Worm (Caenorhabditis elegans): ENCODE data around the gene ugt-63.

ce11 chrV:5137919-5138318 lies 27.3 kb upstream of the ugt-63 start, which contains the start of gene F14F9.3:
- no peak for TF ChIP-seq lsy-2 (tag; optimal IDR thresholded peaks at IDR 0.05)
- no peak for TF ChIP-seq nhr-237 (tag; optimal IDR thresholded peaks at IDR 0.05)
- no peak for TF ChIP-seq jun-1 (tag; optimal IDR thresholded peaks at IDR 0.05)
- TF ChIP-seq ceh-62 (tag; optimal IDR thresholded peaks at IDR 0.05) = no peak
- no peak for TF ChIP-seq ZK546.5 (tag; optimal IDR thresholded peaks at IDR 0.05)
- no peak for TF ChIP-seq dpl-1 (GFP tag; optimal IDR thresholded peaks at IDR 0.05)
- TF ChIP-seq daf-19 (GFP tag; conservative IDR thresholded peaks at IDR 0.05) = no peak
- no peak for TF ChIP-seq zip-2 (tag; optimal IDR thresholded peaks at IDR 0.05)

Data from whole organism, L4 larva.